Fruit fly (Drosophila melanogaster): ENCODE measurements around the gene Akt.

Gene Akt

dm6 chr3R:16094011-16094729, 4.9 kb upstream of the Akt start (continued):
- TF ChIP-seq croc (GFP tag; conservative IDR thresholded peaks at IDR 0.05) = peak; percentile 64
- no peak for TF ChIP-seq pho (GFP tag; optimal IDR thresholded peaks at IDR 0.05)
- TF ChIP-seq CG12104 (GFP tag; optimal IDR thresholded peaks at IDR 0.05) = peak; percentile 82
- TF ChIP-seq CG1792 (GFP tag; optimal IDR thresholded peaks at IDR 0.05) = no peak
- peak; percentile 47 for TF ChIP-seq CG5180 (GFP tag; optimal IDR thresholded peaks at IDR 0.05)
- TF ChIP-seq usp (GFP tag; optimal IDR thresholded peaks at IDR 0.05) = no peak
- no peak for TF ChIP-seq aop (GFP tag; IDR thresholded peaks at IDR 0.05)
- no peak for TF ChIP-seq grn (GFP tag; optimal IDR thresholded peaks at IDR 0.05)
- TF ChIP-seq Atf6 (GFP tag; IDR thresholded peaks at IDR 0.05) = no peak; the same call in 1 of the 2 replicates
- TF ChIP-seq CG3838 (GFP tag; optimal IDR thresholded peaks at IDR 0.05) = no peak
- TF ChIP-seq CG4707 (GFP tag; optimal IDR thresholded peaks at IDR 0.05) = peak; percentile 10
- peak; percentile 55 for TF ChIP-seq CG30431 (GFP tag; optimal IDR thresholded peaks at IDR 0.05)
- no peak for TF ChIP-seq mirr (GFP tag; optimal IDR thresholded peaks at IDR 0.05)
- TF ChIP-seq HLHmδ (GFP tag; optimal IDR thresholded peaks at IDR 0.05) = peak; percentile 30
- TF ChIP-seq Lpt (GFP tag; optimal IDR thresholded peaks at IDR 0.05) = no peak
- no peak for TF ChIP-seq crc (GFP tag; optimal IDR thresholded peaks at IDR 0.05)
- TF ChIP-seq CG17361 (GFP tag; IDR thresholded peaks at IDR 0.05) = peak; percentile 96
- peak; percentile 25 for TF ChIP-seq mam (GFP tag; optimal IDR thresholded peaks at IDR 0.05)
- no peak for TF ChIP-seq CG15514 (GFP tag; optimal IDR thresholded peaks at IDR 0.05)
- peak; percentile 77 for TF ChIP-seq CG11723 (GFP tag; optimal IDR thresholded peaks at IDR 0.05)
- no peak for TF ChIP-seq pros (GFP tag; optimal IDR thresholded peaks at IDR 0.05)
- TF ChIP-seq unc-4 (GFP tag; IDR thresholded peaks at IDR 0.05; ENCODE audit: partially characterized antibody) = no peak
- no peak for TF ChIP-seq CG10959 (GFP tag; IDR thresholded peaks at IDR 0.05)
- peak; percentile 93 for TF ChIP-seq CG7556 (GFP tag; optimal IDR thresholded peaks at IDR 0.05)
- no peak for TF ChIP-seq btn (GFP tag; optimal IDR thresholded peaks at IDR 0.05)
- TF ChIP-seq Hr3 (GFP tag; optimal IDR thresholded peaks at IDR 0.05) = peak; percentile 82
- TF ChIP-seq CG30403 (GFP tag; optimal IDR thresholded peaks at IDR 0.05) = peak; percentile 87
- TF ChIP-seq Max (GFP tag; optimal IDR thresholded peaks at IDR 0.05) = peak; percentile 54
- no peak for TF ChIP-seq Taf1 (GFP tag; IDR thresholded peaks at IDR 0.05)
- no peak; the same call in 1 of the 2 replicates for TF ChIP-seq Bgb (GFP tag; IDR thresholded peaks at IDR 0.05; ENCODE audit: partially characterized antibody)
- TF ChIP-seq Kr (GFP tag; optimal IDR thresholded peaks at IDR 0.05) = no peak
- TF ChIP-seq ssp (GFP tag; IDR thresholded peaks at IDR 0.05) = peak; percentile 49; the same call in 1 of the 2 replicates
- no peak for TF ChIP-seq hb (GFP tag; IDR thresholded peaks at IDR 0.05; ENCODE audit: partially characterized antibody)
- peak; percentile 92 for TF ChIP-seq phol (tag; optimal IDR thresholded peaks at IDR 0.05)
- peak; percentile 27 for TF ChIP-seq CG8944 (GFP tag; optimal IDR thresholded peaks at IDR 0.05)
- peak; percentile 26 for TF ChIP-seq Jarid2 (GFP tag; optimal IDR thresholded peaks at IDR 0.05)
- peak; percentile 74 for TF ChIP-seq CG33557 (GFP tag; optimal IDR thresholded peaks at IDR 0.05)
- no peak for TF ChIP-seq inv (GFP tag; IDR thresholded peaks at IDR 0.05; ENCODE audit: partially characterized antibody)
- peak; percentile 89 for TF ChIP-seq CG2712 (tag; optimal IDR thresholded peaks at IDR 0.05)
- TF ChIP-seq trh (GFP tag; optimal IDR thresholded peaks at IDR 0.05) = peak; percentile 35
- TF ChIP-seq CG10267 (tag; optimal IDR thresholded peaks at IDR 0.05) = peak; percentile 86
- TF ChIP-seq CG12155 (GFP tag; optimal IDR thresholded peaks at IDR 0.05) = peak; percentile 13
- no peak for TF ChIP-seq hkb (optimal IDR thresholded peaks at IDR 0.05)
- TF ChIP-seq hkb (GFP tag; IDR thresholded peaks at IDR 0.05) = peak; percentile 52; the same call in 1 of the 2 replicates
- no peak for TF ChIP-seq D (optimal IDR thresholded peaks at IDR 0.05)
- TF ChIP-seq D (GFP tag; optimal IDR thresholded peaks at IDR 0.05) = peak; percentile 92
- TF ChIP-seq CG11398 (GFP tag; optimal IDR thresholded peaks at IDR 0.05) = no peak
- no peak for TF ChIP-seq Ets97D (GFP tag; optimal IDR thresholded peaks at IDR 0.05)
- TF ChIP-seq Gsc (GFP tag; IDR thresholded peaks at IDR 0.05) = 0 out of 2 replicates have a peak, but pooled peaks have one; percentile 9
- peak; percentile 49 for TF ChIP-seq oc (tag; optimal IDR thresholded peaks at IDR 0.05)
